Worm (Caenorhabditis elegans): ENCODE data around the gene C09G1.4.

DNA sequence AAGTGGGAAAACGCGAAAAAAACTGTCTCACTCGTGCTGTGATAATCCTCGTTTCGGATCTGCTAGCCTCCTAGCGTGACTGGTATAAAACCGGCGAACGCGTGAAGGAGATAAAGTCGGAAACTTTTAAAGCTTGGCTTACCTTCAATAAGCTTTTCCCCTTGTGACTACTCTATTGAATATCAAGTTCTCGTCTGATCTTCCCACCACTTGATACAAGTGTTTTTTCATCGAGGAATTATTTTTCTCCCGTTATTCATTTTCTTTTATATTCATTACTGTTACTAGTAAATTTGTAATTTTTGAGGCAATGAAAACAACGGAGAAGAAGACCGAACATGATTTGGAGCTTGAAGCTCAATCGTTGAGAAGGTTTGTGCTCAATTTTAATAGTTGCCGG lies 55.2 kb downstream of the C09G1.4 start, which contains the start of gene col-186:
- TF ChIP-seq daf-12 (tag; optimal IDR thresholded peaks at IDR 0.05) (no peak), vab-7 (GFP tag; IDR thresholded peaks at IDR 0.05) (no peak), Y75B8A.6 (GFP tag; IDR thresholded peaks at IDR 0.05) (no peak)

Data from whole organism, L4 larva.